Fruit fly (Drosophila melanogaster) whole organism, prepupa: ENCODE measurements around the gene CG31917.

Experiments
- Blimp-1 ChIP-seq: fragments of 200-800 bp; sonication (Bioruptor generic); optimal IDR thresholded peaks from 3 replicates; lab custom pipeline; 2017; ENCODE audit warnings: missing biosample characterization, missing genetic modification characterization, mild to moderate bottlenecking, moderate library complexity, missing genetic modification reagents
- CG10631 ChIP-seq: fragments of 200-800 bp; sonication (Bioruptor generic); optimal IDR thresholded peaks from 2 replicates; lab custom pipeline; 2016; ENCODE audit warnings: missing biosample characterization, missing genetic modification characterization
- CG10669 ChIP-seq: fragments of 200-800 bp; sonication (Bioruptor generic); optimal IDR thresholded peaks from 3 replicates; lab custom pipeline; 2018; ENCODE audit warnings: missing biosample characterization, mild to moderate bottlenecking, missing genetic modification characterization, moderate library complexity
- CG11294 ChIP-seq: fragments of 200-800 bp; sonication (Bioruptor generic); IDR thresholded peaks from 2 replicates; pipeline ENCODE4 v1.3.6; 2022; ENCODE audit warnings: missing biosample characterization, missing genetic modification characterization
- CG11762 ChIP-seq: fragments of 200-800 bp; sonication (Bioruptor generic); optimal IDR thresholded peaks from 3 replicates; lab custom pipeline; 2016; ENCODE audit warnings: missing biosample characterization, missing genetic modification characterization; ENCODE audit not compliant: insufficient read depth
- CG11902 ChIP-seq: fragments of 200-800 bp; sonication (Bioruptor generic); optimal IDR thresholded peaks from 3 replicates; lab custom pipeline; 2016; ENCODE audit warnings: missing biosample characterization, missing genetic modification characterization
- CG15336 ChIP-seq: fragments of 200-800 bp; sonication (Bioruptor generic); IDR thresholded peaks from 2 replicates; pipeline ENCODE4 v1.3.6; 2022; ENCODE audit warnings: missing biosample characterization, missing genetic modification characterization
- CG16779 ChIP-seq: fragments of 200-800 bp; sonication (Bioruptor generic); optimal IDR thresholded peaks from 3 replicates; lab custom pipeline; 2017; ENCODE audit warnings: missing biosample characterization, mild to moderate bottlenecking, missing genetic modification characterization
- CG3032 ChIP-seq: fragments of 200-800 bp; optimal IDR thresholded peaks from 2 replicates; lab custom pipeline; 2019; ENCODE audit warnings: missing biosample characterization, mild to moderate bottlenecking, missing genetic modification characterization, moderate library complexity
- CG31627 ChIP-seq: fragments of 200-800 bp; sonication (Bioruptor generic); optimal IDR thresholded peaks from 3 replicates; lab custom pipeline; 2016; ENCODE audit warnings: missing biosample characterization, missing genetic modification characterization
- CG32006 ChIP-seq: fragments of 200-800 bp; sonication (Bioruptor generic); optimal IDR thresholded peaks from 3 replicates; lab custom pipeline; 2017; ENCODE audit warnings: missing biosample characterization, mild to moderate bottlenecking, missing genetic modification characterization
- CG4318 ChIP-seq: fragments of 200-800 bp; sonication (Bioruptor generic); optimal IDR thresholded peaks from 3 replicates; lab custom pipeline; 2017; ENCODE audit warnings: missing biosample characterization, mild to moderate bottlenecking, missing genetic modification characterization
- CG6276 ChIP-seq: fragments of 200-800 bp; sonication (Bioruptor generic); optimal IDR thresholded peaks from 2 replicates; lab custom pipeline; 2017; ENCODE audit warnings: missing biosample characterization, mild to moderate bottlenecking, missing genetic modification characterization
- CG6792 ChIP-seq: fragments of 200-800 bp; sonication (Bioruptor generic); optimal IDR thresholded peaks from 3 replicates; lab custom pipeline; 2016; ENCODE audit warnings: missing biosample characterization, missing genetic modification characterization
- CG6808 ChIP-seq: fragments of 200-800 bp; sonication (Bioruptor generic); optimal IDR thresholded peaks from 3 replicates; lab custom pipeline; 2017; ENCODE audit warnings: missing biosample characterization, missing genetic modification characterization, mild to moderate bottlenecking, moderate library complexity, missing genetic modification reagents
- CG6854 ChIP-seq: fragments of 200-800 bp; sonication (Bioruptor generic); optimal IDR thresholded peaks from 2 replicates; lab custom pipeline; 2017; ENCODE audit warnings: missing biosample characterization, mild to moderate bottlenecking, missing genetic modification characterization
- CG7368 ChIP-seq: fragments of 200-800 bp; sonication (Bioruptor generic); optimal IDR thresholded peaks from 3 replicates; lab custom pipeline; 2016; ENCODE audit warnings: missing biosample characterization, missing genetic modification characterization
- CG8319 ChIP-seq: fragments of 200-800 bp; sonication (Bioruptor generic); optimal IDR thresholded peaks from 3 replicates; lab custom pipeline; 2016; ENCODE audit warnings: missing biosample characterization, missing genetic modification characterization
- CG8632 ChIP-seq: fragments of 200-800 bp; sonication (Bioruptor generic); optimal IDR thresholded peaks from 3 replicates; lab custom pipeline; 2016; ENCODE audit warnings: missing biosample characterization, missing genetic modification characterization
- CG9139 ChIP-seq: fragments of 200-800 bp; sonication (Bioruptor generic); optimal IDR thresholded peaks from 3 replicates; lab custom pipeline; 2017; ENCODE audit warnings: missing biosample characterization, mild to moderate bottlenecking, missing genetic modification characterization
- Eip75B ChIP-seq: fragments of 200-800 bp; sonication (Bioruptor generic); optimal IDR thresholded peaks from 3 replicates; lab custom pipeline; 2016; ENCODE audit warnings: missing biosample characterization, missing genetic modification characterization
- Eip93F ChIP-seq: fragments of 200-800 bp; sonication (Bioruptor generic); optimal IDR thresholded peaks from 2 replicates; lab custom pipeline; 2016; ENCODE audit warnings: missing biosample characterization, mild to moderate bottlenecking, missing genetic modification characterization
- Ets96B ChIP-seq: fragments of 200-800 bp; optimal IDR thresholded peaks from 2 replicates; lab custom pipeline; 2019; ENCODE audit warnings: missing biosample characterization, mild to moderate bottlenecking, missing genetic modification characterization, moderate library complexity
- Hr39 ChIP-seq: fragments of 200-800 bp; sonication (Bioruptor generic); optimal IDR thresholded peaks from 2 replicates; lab custom pipeline; 2016; ENCODE audit warnings: missing biosample characterization, missing genetic modification characterization
- Hr4 ChIP-seq: fragments of 200-800 bp; sonication (Bioruptor generic); optimal IDR thresholded peaks from 3 replicates; lab custom pipeline; 2016; ENCODE audit warnings: missing biosample characterization, missing genetic modification characterization
- Lpt ChIP-seq: fragments of 200-800 bp; sonication (Bioruptor generic); optimal IDR thresholded peaks from 3 replicates; lab custom pipeline; 2016; ENCODE audit warnings: missing biosample characterization, missing genetic modification characterization
- Sox102F ChIP-seq: fragments of 200-800 bp; sonication (Bioruptor generic); optimal IDR thresholded peaks from 2 replicates; lab custom pipeline; 2016; ENCODE audit warnings: missing biosample characterization, mild to moderate bottlenecking, missing genetic modification characterization
- Sox15 ChIP-seq: fragments of 200-800 bp; sonication (Bioruptor generic); optimal IDR thresholded peaks from 3 replicates; lab custom pipeline; 2016; ENCODE audit warnings: missing biosample characterization, missing genetic modification characterization
- acj6 ChIP-seq: fragments of 200-800 bp; sonication (Bioruptor generic); optimal IDR thresholded peaks from 3 replicates; lab custom pipeline; 2016; ENCODE audit warnings: missing biosample characterization, missing genetic modification characterization
- cyc ChIP-seq: fragments of 200-800 bp; sonication (Bioruptor generic); optimal IDR thresholded peaks from 3 replicates; lab custom pipeline; 2016; ENCODE audit warnings: missing biosample characterization, missing genetic modification characterization
- dac ChIP-seq: fragments of 200-800 bp; sonication (Bioruptor generic); optimal IDR thresholded peaks from 2 replicates; lab custom pipeline; 2017; ENCODE audit warnings: missing biosample characterization, mild to moderate bottlenecking, missing genetic modification characterization
- dsx ChIP-seq: fragments of 200-800 bp; optimal IDR thresholded peaks from 3 replicates; lab custom pipeline; 2019; ENCODE audit warnings: missing biosample characterization, mild to moderate bottlenecking, missing genetic modification characterization, moderate library complexity; ENCODE audit not compliant: poor library complexity, severe bottlenecking
- eg ChIP-seq: fragments of 200-800 bp; sonication (Bioruptor generic); IDR thresholded peaks from 3 replicates; pipeline ENCODE4 v1.3.6; 2022; ENCODE audit warnings: missing biosample characterization, missing genetic modification characterization
- esn ChIP-seq: fragments of 200-800 bp; sonication (Bioruptor generic); optimal IDR thresholded peaks from 2 replicates; lab custom pipeline; 2016; ENCODE audit warnings: missing biosample characterization, mild to moderate bottlenecking, missing genetic modification characterization, moderate library complexity
- fd59A ChIP-seq: fragments of 200-800 bp; sonication (Bioruptor generic); optimal IDR thresholded peaks from 2 replicates; lab custom pipeline; 2017; ENCODE audit warnings: missing biosample characterization, mild to moderate bottlenecking, missing genetic modification characterization, missing genetic modification reagents
- fkh ChIP-seq: fragments of 200-800 bp; sonication (Bioruptor generic); optimal IDR thresholded peaks from 3 replicates; lab custom pipeline; 2017; ENCODE audit warnings: missing biosample characterization, mild to moderate bottlenecking, missing genetic modification characterization, moderate library complexity
- net ChIP-seq: fragments of 200-800 bp; sonication (Bioruptor generic); optimal IDR thresholded peaks from 3 replicates; lab custom pipeline; 2016; ENCODE audit warnings: missing biosample characterization, missing genetic modification characterization
- pdm3 ChIP-seq: fragments of 200-800 bp; sonication (Bioruptor generic); optimal IDR thresholded peaks from 3 replicates; lab custom pipeline; 2016; ENCODE audit warnings: missing biosample characterization, missing genetic modification characterization
- spab ChIP-seq: fragments of 200-800 bp; sonication (Bioruptor generic); optimal IDR thresholded peaks from 2 replicates; lab custom pipeline; 2017; ENCODE audit warnings: missing biosample characterization, mild to moderate bottlenecking, missing genetic modification characterization, missing genetic modification reagents
- ss ChIP-seq, 2 experiments: fragments of 200-800 bp; sonication (Bioruptor generic); optimal IDR thresholded peaks; 2 replicates in 1 of 2; 3 replicates in 1 of 2; lab custom pipeline; 2017 to 2018; ENCODE audit warnings: mild to moderate bottlenecking in 2 of 2, missing biosample characterization in 2 of 2, missing genetic modification characterization in 2 of 2, moderate library complexity in 1 of 2
- svp ChIP-seq: fragments of 200-800 bp; sonication (Bioruptor generic); peaks from one replicate; lab custom pipeline; 2016; ENCODE audit warnings: missing biosample characterization, missing genetic modification characterization
- vri ChIP-seq: fragments of 200-800 bp; sonication (Bioruptor generic); optimal IDR thresholded peaks from 3 replicates; lab custom pipeline; 2016; ENCODE audit warnings: missing biosample characterization, mild to moderate bottlenecking, missing genetic modification characterization

Gene CG31917

DNA sequence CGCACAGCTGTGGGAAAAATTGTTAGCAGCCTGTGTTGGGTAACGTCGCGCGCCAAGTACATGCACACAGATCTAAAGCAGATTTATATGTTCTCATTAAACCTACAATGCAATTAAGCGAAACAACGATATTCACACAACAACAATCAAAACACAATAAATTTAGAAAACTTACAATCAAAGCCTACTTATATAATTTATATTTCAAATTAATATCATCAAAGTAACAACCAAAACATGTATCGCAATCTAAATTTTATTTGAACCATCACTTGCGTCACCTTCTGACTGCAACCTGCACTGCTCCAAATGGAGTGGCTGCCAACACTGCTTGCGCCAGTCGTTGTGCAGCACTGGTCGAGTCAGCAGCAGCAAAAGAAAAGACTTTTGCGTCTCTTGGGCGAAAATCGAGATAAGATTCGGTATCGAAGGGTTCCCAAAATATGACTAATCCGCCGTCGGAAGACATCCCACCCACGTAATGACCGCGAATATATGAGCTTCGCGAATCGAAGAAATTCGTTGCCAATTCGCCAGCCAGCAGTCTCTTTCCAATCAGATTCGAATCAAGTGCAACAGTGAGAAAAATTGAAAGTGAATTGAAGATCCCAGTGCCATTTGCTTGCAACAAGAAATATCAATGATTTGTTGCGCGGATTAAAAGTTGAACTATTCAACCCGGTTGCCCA is 29.2 kb downstream of the CG31917 start, which contains the start of the genes CG8892 and CG34126 (continued):
- TF ChIP-seq spab (peak; percentile 91), CG10669 (GFP tag; lab: Kevin White, UChicago) (peak; percentile 95), Hr4 (GFP tag; lab: Kevin White, UChicago) (peak; percentile 96), fkh (GFP tag; lab: Kevin White, UChicago) (peak; percentile 81), CG11294 (peak; percentile 88), CG15336 (GFP tag; lab: Robert Waterston, UW) (peak; percentile 84), CG11902 (peak; percentile 98), svp (GFP tag; lab: Kevin White, UChicago) (peak; percentile 97), CG11762 (GFP tag; lab: Kevin White, UChicago) (peak; percentile 95)

DNA sequence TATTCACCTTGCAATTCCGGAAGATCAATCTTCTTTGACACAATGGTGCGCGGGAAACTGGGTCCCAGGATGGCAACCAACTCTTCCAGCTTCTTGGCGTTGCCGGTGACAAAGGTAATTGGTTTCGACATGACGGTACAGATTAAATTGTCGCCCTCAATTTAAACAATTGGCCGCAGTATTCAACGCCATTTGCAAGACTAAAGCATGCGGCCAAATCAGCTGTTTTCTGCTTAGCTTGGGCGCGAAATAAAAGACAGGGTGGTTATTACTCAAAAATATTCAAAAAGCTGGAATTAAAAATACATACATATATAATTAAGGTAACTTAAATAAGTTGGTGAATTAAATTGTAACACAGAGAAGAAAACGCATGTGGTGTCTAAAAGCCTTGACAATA is 31.5 kb downstream of the CG31917 start, which contains the start of gene CG8891:
Gene CG8891 (minus strand): TSS at position 242 of the 400 bp plus-strand sequence.
- TF ChIP-seq eg (GFP tag; lab: Robert Waterston, UW) (no peak), Eip75B (GFP tag; lab: Kevin White, UChicago) (no peak), CG6808 (GFP tag; lab: Kevin White, UChicago) (no peak), net (GFP tag; lab: Kevin White, UChicago) (no peak), spab (no peak), dac (no peak), CG4318 (GFP tag; lab: Kevin White, UChicago) (no peak), CG32006 (GFP tag; lab: Kevin White, UChicago) (no peak), fd59A (GFP tag; lab: Kevin White, UChicago) (no peak), esn (no peak), CG10631 (GFP tag; lab: Kevin White, UChicago) (no peak), CG6792 (no peak), CG3032 (tag; lab: Kevin White, UChicago) (no peak), dsx (GFP tag; lab: Kevin White, UChicago) (no peak), CG6276 (GFP tag; lab: Kevin White, UChicago) (no peak), CG11762 (GFP tag; lab: Kevin White, UChicago) (no peak)

DNA sequence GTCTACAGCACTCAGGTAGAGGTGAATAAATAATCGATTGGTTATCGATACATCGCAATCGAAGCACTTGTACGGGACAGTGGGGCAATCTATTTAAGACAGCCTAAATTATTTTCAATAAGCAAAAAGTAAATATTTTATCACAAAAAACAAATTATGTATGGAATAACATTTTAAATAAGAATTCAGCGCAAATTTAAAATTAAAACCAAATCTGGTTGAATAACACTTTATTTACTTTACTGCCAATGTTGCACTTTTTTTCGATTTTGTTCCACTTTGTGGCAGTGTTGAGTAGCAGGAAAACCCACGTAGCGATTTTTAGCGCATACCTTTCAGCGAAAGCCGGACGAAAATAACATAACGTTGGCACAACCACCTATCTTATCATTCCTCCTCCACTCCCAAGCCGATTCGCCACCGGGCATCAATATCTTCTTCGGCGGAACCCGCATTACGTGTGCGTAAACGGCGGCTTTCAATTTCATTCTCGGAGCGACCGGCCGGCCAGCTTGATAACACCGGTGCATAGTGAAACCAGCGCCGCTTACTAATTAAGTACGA is 33.6 kb downstream of the CG31917 start, which contains the start of the genes Gmd and CG3792:
Gene Gmd (minus strand): TSS at position 36 of the 564 bp plus-strand sequence.
Gene CG3792 (plus strand): TSS at position 325 of the 564 bp plus-strand sequence.
- no peak for TF ChIP-seq Eip93F
- TF ChIP-seq CG15336 (GFP tag; lab: Robert Waterston, UW), result peak; percentile 95
- no peak for TF ChIP-seq CG9139 (GFP tag; lab: Kevin White, UChicago)
- no peak for TF ChIP-seq Sox102F (GFP tag; lab: Kevin White, UChicago)
- TF ChIP-seq CG7368 (GFP tag; lab: Kevin White, UChicago), result no peak
- TF ChIP-seq vri (GFP tag; lab: Kevin White, UChicago), result peak; percentile 91
- peak; percentile 96 for TF ChIP-seq acj6 (GFP tag; lab: Kevin White, UChicago)
- peak; percentile 91 for TF ChIP-seq dsx (GFP tag; lab: Kevin White, UChicago)
- TF ChIP-seq Hr4 (GFP tag; lab: Kevin White, UChicago), result no peak
- TF ChIP-seq CG8632 (GFP tag; lab: Kevin White, UChicago), result peak; percentile 92
- peak; percentile 90 for TF ChIP-seq Lpt
- TF ChIP-seq spab, result no peak
- TF ChIP-seq CG31627 (GFP tag; lab: Kevin White, UChicago), result peak; percentile 96
- peak; percentile 96 for TF ChIP-seq esn
- TF ChIP-seq Blimp-1, result peak; percentile 81
- no peak for TF ChIP-seq pdm3 (GFP tag; lab: Kevin White, UChicago)
- peak; percentile 91 for TF ChIP-seq Sox15 (GFP tag; lab: Kevin White, UChicago)
- TF ChIP-seq Hr39 (GFP tag; lab: Kevin White, UChicago), result peak; percentile 94
- TF ChIP-seq CG10669 (GFP tag; lab: Kevin White, UChicago), result no peak
- TF ChIP-seq CG10631 (GFP tag; lab: Kevin White, UChicago), result no peak
- peak; percentile 92 for TF ChIP-seq CG6792
- TF ChIP-seq CG8319 (GFP tag; lab: Kevin White, UChicago), result peak; percentile 93
- TF ChIP-seq fd59A (GFP tag; lab: Kevin White, UChicago), result peak; percentile 84
- TF ChIP-seq CG32006 (GFP tag; lab: Kevin White, UChicago), result no peak
- TF ChIP-seq ss (GFP tag; optimal IDR thresholded peaks at IDR 0.05; lab: Kevin White, UChicago), result no peak
- TF ChIP-seq Ets96B (tag; lab: Kevin White, UChicago), result peak; percentile 94
- peak; percentile 91 for TF ChIP-seq fkh (GFP tag; lab: Kevin White, UChicago)
- no peak for TF ChIP-seq CG16779 (tag; lab: Kevin White, UChicago)
- TF ChIP-seq cyc (GFP tag; lab: Kevin White, UChicago), result peak; percentile 95
- TF ChIP-seq CG11294, result peak; percentile 93
- TF ChIP-seq CG6854 (GFP tag; lab: Kevin White, UChicago), result peak; percentile 73
- no peak for TF ChIP-seq net (GFP tag; lab: Kevin White, UChicago)
- TF ChIP-seq CG6276 (GFP tag; lab: Kevin White, UChicago), result no peak
- TF ChIP-seq dac, result peak; percentile 65
